Fruit fly (Drosophila melanogaster) whole organism, embryonic: ENCODE measurements around the gene CG42514.

Experiments
- ATbp ChIP-seq: fragments of 200-800 bp; sonication (Bioruptor generic); optimal IDR thresholded peaks from 2 replicates; lab custom pipeline; 2017; ENCODE audit warnings: missing biosample characterization, mild to moderate bottlenecking, missing genetic modification characterization, missing genetic modification reagents
- CG11093 ChIP-seq: fragments of 200-800 bp; sonication (Bioruptor generic); IDR thresholded peaks from 3 replicates; pipeline ENCODE4 v1.3.6; 2022; ENCODE audit warnings: missing biosample characterization, missing genetic modification characterization
- CG16815 ChIP-seq: fragments of 200-800 bp; sonication (Bioruptor generic); optimal IDR thresholded peaks from 3 replicates; lab custom pipeline; 2017; ENCODE audit warnings: missing biosample characterization, mild to moderate bottlenecking, missing genetic modification characterization
- CG8281 ChIP-seq: fragments of 200-800 bp; sonication (Bioruptor generic); optimal IDR thresholded peaks from 2 replicates; lab custom pipeline; 2018; ENCODE audit warnings: missing biosample characterization, mild to moderate bottlenecking, missing genetic modification characterization, moderate library complexity
- CG9817 ChIP-seq: fragments of 200-800 bp; sonication (Bioruptor generic); optimal IDR thresholded peaks from 2 replicates; lab custom pipeline; 2018; ENCODE audit warnings: missing biosample characterization, mild to moderate bottlenecking, missing genetic modification characterization, moderate library complexity
- CHES-1-like ChIP-seq: fragments of 200-800 bp; sonication (Bioruptor generic); optimal IDR thresholded peaks from 2 replicates; lab custom pipeline; 2016; ENCODE audit warnings: missing biosample characterization, missing genetic modification characterization
- Hr39 ChIP-seq: fragments of >200 bp; optimal IDR thresholded peaks from 2 replicates; lab custom pipeline; 2017
- Jarid2 ChIP-seq: fragments of 200-800 bp; sonication (Bioruptor generic); optimal IDR thresholded peaks from 3 replicates; lab custom pipeline; 2017; ENCODE audit warnings: mild to moderate bottlenecking, missing biosample characterization, missing genetic modification reagents, missing genetic modification characterization
- ato ChIP-seq: fragments of 200-800 bp; sonication (Bioruptor generic); IDR thresholded peaks from 2 replicates; pipeline ENCODE4 v1.3.6; 2022; ENCODE audit warnings: missing biosample characterization, missing genetic modification characterization; ENCODE audit not compliant: partially characterized antibody
- cg ChIP-seq: fragments of 200-800 bp; sonication (Bioruptor generic); optimal IDR thresholded peaks from 3 replicates; lab custom pipeline; 2019; ENCODE audit warnings: missing biosample characterization, mild to moderate bottlenecking, missing genetic modification characterization, moderate library complexity
- ind ChIP-seq: fragments of 200-800 bp; sonication (Bioruptor generic); optimal IDR thresholded peaks from 3 replicates; lab custom pipeline; 2016; ENCODE audit warnings: missing biosample characterization, missing genetic modification characterization
- mam ChIP-seq: fragments of 200-800 bp; sonication (Bioruptor generic); optimal IDR thresholded peaks from 3 replicates; lab custom pipeline; 2016; ENCODE audit warnings: missing biosample characterization, missing genetic modification characterization
- pita ChIP-seq: fragments of 200-800 bp; sonication (Bioruptor generic); optimal IDR thresholded peaks from 2 replicates; lab custom pipeline; 2017; ENCODE audit warnings: missing biosample characterization, mild to moderate bottlenecking, missing genetic modification characterization

DNA sequence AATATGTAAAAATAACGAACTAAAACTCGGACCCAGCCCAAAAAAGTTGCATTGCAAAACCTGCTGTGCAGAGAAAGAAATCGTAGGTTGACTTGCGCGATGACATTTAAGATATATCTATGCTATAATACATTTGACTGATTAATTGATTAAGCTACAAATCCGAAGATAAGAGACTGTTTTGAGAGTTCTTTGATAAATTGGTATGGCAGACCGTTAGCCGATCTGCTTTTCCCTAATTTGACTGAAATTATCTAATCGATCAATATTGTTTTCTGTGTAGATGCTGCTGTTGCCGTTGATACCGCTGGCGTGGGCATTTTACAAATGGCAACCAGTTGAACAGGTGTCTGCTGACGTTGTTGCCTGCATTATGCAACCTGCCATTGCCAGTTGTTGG, 13.9 kb downstream of the CG42514 start:
- TF ChIP-seq ATbp (no peak), mam (GFP tag; lab: Kevin White, UChicago) (no peak), CHES-1-like (GFP tag; lab: Kevin White, UChicago) (no peak), CG8281 (no peak), Jarid2 (GFP tag; lab: Kevin White, UChicago) (no peak), CG9817 (tag; lab: Kevin White, UChicago) (no peak), pita (no peak), ind (no peak), cg (GFP tag; lab: Kevin White, UChicago) (no peak), CG11093 (GFP tag; lab: Robert Waterston, UW) (no peak), ato (GFP tag; lab: Robert Waterston, UW) (no peak), Hr39 (no peak), CG16815 (GFP tag; lab: Kevin White, UChicago) (no peak)
